Worm (Caenorhabditis elegans): ENCODE data around the gene nspc-14.
A peak's percentile ranks its signal among the peaks of the same experiment; 100 is the strongest.

Gene nspc-14

ce11 chrX:12317560-12317959 is 41.3 kb downstream of the nspc-14 start:
- TF ChIP-seq nhr-19 (GFP tag; conservative IDR thresholded peaks at IDR 0.05) = no peak
- no peak for TF ChIP-seq elt-2 (tag; optimal IDR thresholded peaks at IDR 0.05)
- no peak for TF ChIP-seq efl-1 (optimal IDR thresholded peaks at IDR 0.05)
- TF ChIP-seq efl-1 (GFP tag; optimal IDR thresholded peaks at IDR 0.05 in 1 of 2) = no peak
- TF ChIP-seq nhr-71 (tag; optimal IDR thresholded peaks at IDR 0.05) = no peak
- TF ChIP-seq sox-4 (tag; optimal IDR thresholded peaks at IDR 0.05) = no peak

- TF ChIP-seq hlh-17 (GFP tag; optimal IDR thresholded peaks at IDR 0.05; ENCODE audit: borderline replicate concordance) (no peak), lin-13 (GFP tag; optimal IDR thresholded peaks at IDR 0.05) (no peak), fkh-4 (tag; optimal IDR thresholded peaks at IDR 0.05; ENCODE audit: borderline replicate concordance) (no peak), lsy-2 (tag; optimal IDR thresholded peaks at IDR 0.05) (no peak), lir-3 (tag; optimal IDR thresholded peaks at IDR 0.05; ENCODE audit: poor library complexity) (no peak), C16A3.4 (tag; optimal IDR thresholded peaks at IDR 0.05) (no peak), rnt-1 (tag; optimal IDR thresholded peaks at IDR 0.05) (no peak), zip-4 (GFP tag; optimal IDR thresholded peaks at IDR 0.05) (no peak), ztf-11 (tag; optimal IDR thresholded peaks at IDR 0.05) (no peak), xbp-1 (tag; optimal IDR thresholded peaks at IDR 0.05) (no peak), snpc-4 (tag; optimal IDR thresholded peaks at IDR 0.05) (no peak), nhr-76 (tag; optimal IDR thresholded peaks at IDR 0.05) (no peak), ceh-90 (tag; optimal IDR thresholded peaks at IDR 0.05) (no peak), unc-30 (tag; optimal IDR thresholded peaks at IDR 0.05) (no peak), nhr-47 (tag; optimal IDR thresholded peaks at IDR 0.05) (no peak), isw-1 (GFP tag; IDR thresholded peaks at IDR 0.05) (no peak), mab-9 (GFP tag; IDR thresholded peaks at IDR 0.05) (no peak), mef-2 (tag; optimal IDR thresholded peaks at IDR 0.05) (no peak)
Measured at ce11 chrX:12315268-12315667, 43.6 kb downstream of the nspc-14 start, which contains the start of gene xtr-2. Gene xtr-2, plus strand, starts transcription at chrX:12315568.

ce11 chrX:12314395-12314794 is 44.5 kb downstream of the nspc-14 start:
- TF ChIP-seq hlh-4 (tag; optimal IDR thresholded peaks at IDR 0.05) = no peak
- no peak for TF ChIP-seq alr-1 (tag; optimal IDR thresholded peaks at IDR 0.05; ENCODE audit: borderline replicate concordance)
- no peak for TF ChIP-seq unc-62 (GFP tag; optimal IDR thresholded peaks at IDR 0.05)
- no peak for TF ChIP-seq dpl-1 (GFP tag; optimal IDR thresholded peaks at IDR 0.05)
- no peak for TF ChIP-seq mep-1 (tag; optimal IDR thresholded peaks at IDR 0.05)
- peak; percentile 5 for TF ChIP-seq elt-2 (tag; optimal IDR thresholded peaks at IDR 0.05)
- TF ChIP-seq sox-4 (tag; optimal IDR thresholded peaks at IDR 0.05) = no peak

- TF ChIP-seq ets-5 (GFP tag; IDR thresholded peaks at IDR 0.05) = no peak
- TF ChIP-seq sox-4 (tag; optimal IDR thresholded peaks at IDR 0.05) = no peak
- no peak for TF ChIP-seq snpc-4 (tag; optimal IDR thresholded peaks at IDR 0.05)
- no peak for TF ChIP-seq ceh-8 (GFP tag; optimal IDR thresholded peaks at IDR 0.05)
- no peak for TF ChIP-seq fkh-8 (tag; optimal IDR thresholded peaks at IDR 0.05)
- TF ChIP-seq lin-15B (tag; optimal IDR thresholded peaks at IDR 0.05) = no peak
- TF ChIP-seq Y116A8C.19 (tag; optimal IDR thresholded peaks at IDR 0.05; ENCODE audit: borderline replicate concordance) = no peak
- no peak for TF ChIP-seq elt-2 (tag; optimal IDR thresholded peaks at IDR 0.05)
- TF ChIP-seq fos-1 (tag; optimal IDR thresholded peaks at IDR 0.05) = no peak
- no peak for TF ChIP-seq mep-1 (tag; optimal IDR thresholded peaks at IDR 0.05)
- TF ChIP-seq hlh-17 (GFP tag; optimal IDR thresholded peaks at IDR 0.05; ENCODE audit: borderline replicate concordance) = no peak
- TF ChIP-seq tlp-1 (tag; optimal IDR thresholded peaks at IDR 0.05) = no peak
- no peak for TF ChIP-seq zip-4 (GFP tag; optimal IDR thresholded peaks at IDR 0.05)
- TF ChIP-seq nhr-85 (tag) = no peak
- TF ChIP-seq lir-3 (tag; optimal IDR thresholded peaks at IDR 0.05; ENCODE audit: poor library complexity) = no peak
- no peak for TF ChIP-seq hpl-2 (GFP tag; optimal IDR thresholded peaks at IDR 0.05)
- TF ChIP-seq xbp-1 (tag; optimal IDR thresholded peaks at IDR 0.05) = no peak
- TF ChIP-seq nhr-84 (tag; optimal IDR thresholded peaks at IDR 0.05) = no peak
Measured at ce11 chrX:12313779-12314178, 45.1 kb downstream of the nspc-14 start.
